Fruit fly (Drosophila melanogaster) whole organism, larva: Measurements from ENCODE around the gene CG43288.

ENCODE experiments used
- noc ChIP-seq: fragments of 200-800 bp; sonication (Bioruptor generic); optimal IDR thresholded peaks from 3 replicates; lab custom pipeline; 2019; ENCODE audit warnings: missing biosample characterization, mild to moderate bottlenecking, missing genetic modification characterization, moderate library complexity

The CG43288 gene

DNA sequence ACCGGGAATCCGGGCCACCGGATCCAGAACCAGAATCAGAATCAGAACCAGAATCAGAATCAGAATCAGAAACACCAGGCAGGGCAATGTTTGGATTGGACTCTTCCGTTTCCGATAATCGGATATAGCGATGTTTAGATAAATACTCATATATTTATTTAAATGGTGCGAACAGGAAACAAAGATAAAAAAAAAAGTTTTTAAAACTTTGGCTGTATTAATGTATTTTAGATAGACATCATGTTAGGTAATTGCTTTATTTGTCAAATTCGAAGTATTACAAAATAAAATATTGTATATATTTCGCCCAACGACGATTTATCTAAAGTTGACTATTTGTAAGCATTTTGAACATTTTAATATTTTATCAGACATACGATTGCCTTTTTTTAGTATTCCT is at the start of gene CG43288:
CG43288 (plus strand) TSS at position 301 of the 400 bp plus-strand sequence.
- no peak for TF ChIP-seq noc

DNA sequence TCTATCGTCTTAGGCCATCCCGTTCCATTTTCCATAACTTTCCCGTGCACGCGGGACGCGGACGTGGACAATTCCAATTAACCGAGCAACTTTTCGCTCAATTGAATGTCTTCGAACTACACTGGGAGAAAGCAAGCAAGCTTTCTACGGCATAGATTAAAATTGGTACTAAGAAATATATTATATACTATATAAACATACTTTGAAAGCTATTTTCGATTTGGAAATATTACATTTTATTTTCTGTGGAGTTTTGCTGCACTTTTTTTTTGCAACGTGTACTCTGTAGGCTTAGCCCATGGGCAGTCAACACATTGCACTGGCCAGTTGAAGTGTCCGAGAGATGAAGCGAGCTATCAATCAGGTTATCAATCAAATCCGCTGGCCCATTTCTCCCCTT is 42.3 kb upstream of the CG43288 start:
- TF ChIP-seq noc, result no peak

DNA sequence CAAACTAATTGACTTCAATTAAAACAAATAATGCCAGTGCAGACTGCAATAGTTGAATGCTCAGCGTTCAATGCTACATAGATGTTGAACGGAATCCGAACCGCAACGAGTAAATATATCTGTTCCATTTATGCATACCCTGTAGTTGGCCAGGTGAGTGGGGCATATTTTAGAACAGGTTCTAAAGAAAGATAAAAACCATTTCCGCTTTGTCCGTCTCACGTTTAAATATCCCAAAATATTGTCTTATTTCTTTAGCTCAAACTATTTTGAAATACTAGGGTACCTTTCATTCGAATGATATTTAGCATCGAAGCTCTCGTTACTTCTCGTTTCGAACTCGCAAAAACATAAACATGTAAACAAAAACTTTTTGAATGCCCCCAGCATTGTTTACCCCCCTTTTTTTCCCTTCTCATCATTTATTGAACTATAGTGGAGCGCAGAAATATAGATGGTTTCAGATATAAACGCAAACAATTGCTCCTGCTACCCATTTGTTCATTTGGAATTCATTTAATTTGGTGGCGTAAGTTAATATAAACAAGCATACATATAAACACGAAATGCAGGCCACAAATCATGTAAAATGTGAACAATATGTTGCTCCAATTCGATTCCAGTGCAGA is 40.6 kb upstream of the CG43288 start:
- no peak for TF ChIP-seq noc

DNA sequence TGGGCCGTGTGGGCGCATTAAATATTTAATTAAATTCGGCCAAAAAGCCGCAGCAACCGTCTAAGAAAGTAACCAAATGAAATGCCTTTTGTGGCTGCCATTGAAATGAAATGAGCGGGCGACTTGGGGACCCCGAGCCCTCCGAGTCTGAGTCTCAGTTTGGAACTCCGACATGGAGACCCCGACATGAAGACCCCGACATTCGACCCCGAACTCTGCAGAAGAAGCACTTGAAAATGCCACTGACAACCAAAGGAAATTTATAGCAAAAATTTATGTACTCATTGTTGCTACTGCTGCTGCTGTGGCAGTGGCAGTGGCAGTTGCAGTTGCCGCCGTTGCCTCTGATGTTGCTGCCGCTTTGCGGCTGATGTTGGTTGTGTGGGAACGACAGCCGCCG is 39.4 kb upstream of the CG43288 start:
- TF ChIP-seq noc, result no peak

DNA sequence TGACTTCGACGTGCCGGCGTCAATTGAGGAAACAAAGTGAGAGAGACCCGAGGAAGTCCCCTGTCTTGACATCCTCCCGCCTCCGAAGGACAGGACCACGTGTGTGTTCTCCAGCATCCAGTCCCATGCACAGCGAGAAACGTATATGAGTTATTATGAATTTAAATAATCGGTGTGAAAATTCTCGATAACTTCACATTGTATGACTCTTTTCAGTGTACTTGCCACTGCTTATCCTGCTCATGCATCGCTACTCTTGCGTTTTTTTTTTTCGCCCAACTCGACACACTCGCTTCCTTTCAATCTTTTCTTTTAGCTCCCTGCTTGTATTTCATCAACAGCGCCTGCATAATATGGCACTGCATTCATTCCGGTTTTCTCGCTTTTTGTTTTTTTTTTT is 37.0 kb upstream of the CG43288 start:
- no peak for TF ChIP-seq noc

DNA sequence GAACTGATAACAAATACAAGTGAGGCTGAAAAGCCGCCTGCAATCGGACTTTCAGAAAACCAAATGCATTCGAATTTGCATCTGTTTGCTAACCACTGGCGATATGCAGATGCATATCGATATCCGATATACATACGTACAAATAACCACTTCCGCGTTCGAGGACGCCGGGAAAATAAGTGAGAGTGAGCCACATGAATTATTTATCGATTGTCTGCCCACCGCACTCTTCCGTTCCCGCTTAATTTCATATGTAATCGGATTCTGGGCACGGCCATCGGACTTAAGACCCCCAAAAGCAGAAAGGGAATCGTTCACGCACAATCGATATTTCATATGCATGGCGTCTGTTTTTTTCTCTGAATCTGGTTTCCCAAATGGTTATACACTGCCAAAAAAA is 35.1 kb upstream of the CG43288 start:
- TF ChIP-seq noc, result no peak

DNA sequence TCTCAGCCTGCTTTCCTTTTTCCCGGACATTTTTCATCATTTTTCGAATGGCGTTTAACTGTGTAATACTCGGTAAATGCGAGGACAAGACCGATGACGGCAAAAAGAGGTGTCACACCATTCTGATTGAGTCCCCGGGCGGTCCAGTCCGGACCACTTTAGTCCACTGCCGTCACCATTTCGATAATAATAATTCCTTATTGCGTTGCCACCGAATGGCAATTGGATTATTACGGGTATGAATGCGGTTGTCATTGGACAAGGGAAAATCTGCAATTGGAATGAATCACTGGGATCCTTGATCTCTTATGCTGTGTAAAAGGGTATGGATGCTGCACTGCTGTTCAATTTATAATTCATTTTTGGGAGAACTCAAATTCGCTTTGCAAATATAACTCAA is 34.0 kb upstream of the CG43288 start:
- TF ChIP-seq noc, result no peak

DNA sequence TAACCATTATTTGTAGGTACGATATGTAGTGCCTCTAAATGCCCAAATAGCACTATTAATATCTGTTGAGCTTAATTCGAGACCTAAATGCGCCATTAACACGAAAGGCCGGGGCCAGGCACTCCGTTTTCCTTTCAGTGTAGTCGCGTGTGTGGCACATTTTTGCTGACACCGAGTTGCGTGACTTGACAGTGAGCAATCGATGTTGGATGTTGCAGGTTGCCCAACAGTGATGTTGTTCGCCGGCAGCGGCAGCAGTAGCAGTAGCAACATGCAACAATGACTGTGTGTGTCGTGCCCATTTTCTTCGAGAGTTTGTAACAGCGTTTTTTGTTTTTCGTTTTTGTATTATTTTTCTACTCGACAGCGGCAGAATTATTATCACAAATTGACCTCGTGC is 27.4 kb upstream of the CG43288 start:
- TF ChIP-seq noc, result no peak

DNA sequence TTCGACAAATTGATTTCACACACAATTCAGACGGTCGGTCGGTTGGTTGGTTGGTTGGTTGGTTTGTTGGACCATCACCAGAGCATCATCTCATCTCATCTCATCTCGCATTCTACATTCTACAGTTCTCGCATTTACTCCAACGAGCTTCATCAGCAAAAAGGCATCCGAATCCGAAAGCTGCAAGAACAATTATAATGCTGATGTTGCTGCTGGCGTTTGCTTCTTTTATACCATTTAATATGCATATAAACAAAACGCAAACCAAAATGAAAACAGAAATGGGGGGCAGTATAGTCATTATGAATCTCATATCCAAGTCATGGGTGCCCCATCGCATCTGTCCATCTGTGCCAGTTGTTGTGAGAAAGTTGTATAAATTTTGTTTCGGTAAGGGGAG is 26.1 kb upstream of the CG43288 start:
- TF ChIP-seq noc, result no peak

DNA sequence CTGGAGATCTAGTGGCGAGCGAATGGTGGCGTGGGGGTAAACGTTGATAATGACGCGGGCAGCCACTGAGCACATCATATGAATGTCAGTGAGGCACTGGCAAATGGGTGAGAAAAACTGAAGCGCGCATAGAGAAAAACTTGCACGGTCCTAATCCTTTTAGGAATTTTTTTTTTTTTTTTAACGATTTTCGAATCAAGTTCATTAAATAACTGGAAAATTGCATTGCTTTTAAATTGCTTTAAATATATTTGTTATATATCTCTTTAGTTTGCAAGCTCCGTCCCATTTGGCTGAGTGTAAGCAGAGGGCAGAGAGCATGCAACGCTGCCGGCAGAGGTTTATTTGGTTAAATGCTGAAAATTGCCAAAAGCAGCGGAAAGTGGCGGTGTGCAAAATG is 15.4 kb upstream of the CG43288 start:
- TF ChIP-seq noc, result no peak

DNA sequence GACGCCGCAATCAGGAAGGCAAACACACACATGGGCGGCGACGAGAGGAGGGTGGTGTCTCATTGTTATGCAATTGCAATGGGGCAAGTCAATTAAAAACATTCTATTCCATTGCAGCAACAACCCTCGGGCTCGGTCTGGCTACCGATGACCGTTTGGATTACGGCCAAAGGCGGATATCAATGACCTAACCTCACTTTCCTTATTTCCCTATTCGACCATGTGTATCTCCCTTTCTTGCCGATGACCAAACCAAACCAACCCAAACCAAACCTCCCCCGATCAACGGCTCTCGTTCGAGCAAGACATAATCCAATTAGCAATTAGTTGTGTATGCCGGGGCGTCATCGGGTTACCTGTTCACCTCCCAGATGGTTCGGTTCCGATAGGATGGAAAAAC is 14.1 kb upstream of the CG43288 start:
- TF ChIP-seq noc, result no peak

DNA sequence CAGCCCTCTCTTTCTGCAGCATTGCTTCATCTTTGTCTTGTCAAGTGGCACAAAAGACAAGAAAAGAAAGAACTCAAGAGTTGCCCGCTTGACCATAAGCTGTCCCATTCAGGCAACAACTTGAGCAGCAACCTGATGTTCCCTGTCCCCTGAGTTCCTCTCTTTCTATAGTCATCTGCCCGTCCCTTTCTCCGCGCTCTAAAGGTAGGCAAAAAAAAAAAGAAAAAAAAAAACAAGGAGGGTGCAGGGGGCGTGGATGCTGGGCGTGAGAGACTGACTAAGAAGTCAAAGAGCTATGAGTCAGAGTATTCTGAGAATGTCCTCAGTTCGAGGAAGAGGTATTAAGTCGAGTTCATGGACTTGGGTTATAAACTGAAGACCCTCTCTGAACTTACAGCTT is 12.2 kb upstream of the CG43288 start:
- TF ChIP-seq noc, result no peak

DNA sequence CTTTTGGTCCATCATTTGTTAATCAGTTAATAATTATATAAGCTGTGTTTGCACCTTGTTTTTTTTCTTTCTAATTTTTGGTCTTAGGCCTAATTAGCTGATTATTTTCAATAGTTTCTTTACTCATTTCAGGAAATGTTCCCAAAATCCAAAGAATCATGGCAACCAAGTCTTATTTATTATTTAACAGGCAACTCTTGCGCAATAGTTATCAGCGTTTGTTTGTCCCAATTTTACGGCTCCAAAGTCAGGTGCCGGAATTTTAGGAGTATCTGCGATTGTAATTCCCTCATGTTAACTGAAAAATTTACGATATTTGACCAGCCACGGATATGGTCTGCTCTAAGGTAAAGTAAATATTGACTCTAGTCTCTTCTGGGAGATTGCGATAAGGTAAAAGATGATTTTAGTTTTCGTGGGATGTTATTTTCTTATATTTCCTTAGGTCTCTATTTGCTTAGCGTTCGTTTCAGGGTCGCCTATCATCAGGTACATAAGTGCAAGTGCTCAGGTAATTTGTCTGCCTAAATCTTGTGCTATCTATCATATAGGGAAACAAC is 10.5 kb upstream of the CG43288 start:
- peak; percentile 68 for TF ChIP-seq noc

DNA sequence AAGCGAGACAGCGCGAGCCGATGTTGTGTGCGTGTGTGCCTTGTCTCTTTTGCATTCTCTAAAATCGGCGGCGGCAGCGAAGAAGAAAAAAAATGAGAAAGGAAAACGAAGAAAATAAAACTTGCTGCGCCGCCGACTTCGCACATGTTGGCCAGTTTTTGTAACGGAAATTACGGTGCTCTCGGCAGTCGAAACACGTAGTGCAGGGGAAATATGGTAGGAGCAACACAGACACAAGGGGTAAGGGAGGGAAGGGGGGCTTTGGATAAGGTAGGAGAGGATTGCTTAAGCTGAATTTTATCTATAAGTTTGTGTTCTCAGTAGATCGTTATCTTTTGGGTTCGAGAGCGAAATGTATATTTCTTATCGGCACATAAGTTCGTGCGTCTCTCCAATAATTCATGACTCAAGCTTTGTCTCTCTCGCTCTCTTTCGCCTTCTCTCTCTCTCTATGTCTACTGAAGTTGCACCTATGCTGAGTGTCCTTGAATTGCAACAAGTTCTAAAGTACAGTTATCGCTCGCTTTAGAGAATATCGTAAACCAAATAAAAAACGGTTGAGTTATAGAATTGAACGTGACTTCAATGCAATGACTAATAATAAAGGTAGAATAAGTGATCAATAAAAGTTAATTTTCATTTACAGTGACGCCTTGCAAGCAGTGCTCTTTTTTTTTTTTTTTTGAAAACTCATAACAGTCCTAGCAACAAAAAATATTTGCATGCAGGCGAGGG is 8.9 kb upstream of the CG43288 start:
- no peak for TF ChIP-seq noc

DNA sequence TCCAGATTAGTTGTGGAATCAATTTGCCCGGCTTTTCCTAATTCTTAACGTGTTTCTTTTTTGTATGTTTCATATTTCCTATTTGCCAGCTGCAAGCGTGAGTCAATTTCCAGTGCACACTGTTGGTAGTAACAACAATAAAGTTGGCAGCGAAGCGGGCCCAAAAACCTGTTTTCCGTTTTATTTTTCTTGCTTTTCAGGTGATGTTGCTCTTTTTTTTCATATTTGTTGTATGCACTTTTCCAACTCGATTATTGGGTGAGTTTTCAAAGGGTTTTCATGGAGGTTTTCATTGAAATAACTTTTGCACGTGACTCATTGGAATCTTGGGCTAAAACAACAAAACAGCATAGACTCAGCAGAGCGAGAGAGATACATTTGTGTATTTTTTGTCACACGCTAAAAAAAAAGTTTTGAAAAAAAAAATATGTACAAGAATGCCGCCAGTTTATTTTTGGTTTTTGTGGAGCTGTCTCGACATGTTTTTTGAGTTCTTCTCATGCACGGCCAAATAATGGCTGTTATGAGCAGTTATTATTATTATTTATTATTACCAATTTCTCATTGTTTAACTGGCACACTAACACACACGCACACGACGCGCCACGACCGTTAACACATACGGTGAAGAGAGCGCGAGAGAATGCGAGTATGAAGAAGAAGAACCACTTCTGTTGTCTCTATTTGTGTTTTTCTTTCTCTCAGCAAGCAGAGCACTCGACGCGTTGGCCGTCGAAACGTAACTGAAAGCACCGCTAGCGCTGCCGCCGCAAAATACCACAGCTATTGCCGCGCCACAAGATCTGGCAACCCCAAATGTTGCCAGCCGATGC is 7.3 kb upstream of the CG43288 start, which contains the start of gene Fas2:
Fas2 (minus strand) TSS at position 748 of the 833 bp plus-strand sequence.
- TF ChIP-seq noc, result peak; percentile 38

DNA sequence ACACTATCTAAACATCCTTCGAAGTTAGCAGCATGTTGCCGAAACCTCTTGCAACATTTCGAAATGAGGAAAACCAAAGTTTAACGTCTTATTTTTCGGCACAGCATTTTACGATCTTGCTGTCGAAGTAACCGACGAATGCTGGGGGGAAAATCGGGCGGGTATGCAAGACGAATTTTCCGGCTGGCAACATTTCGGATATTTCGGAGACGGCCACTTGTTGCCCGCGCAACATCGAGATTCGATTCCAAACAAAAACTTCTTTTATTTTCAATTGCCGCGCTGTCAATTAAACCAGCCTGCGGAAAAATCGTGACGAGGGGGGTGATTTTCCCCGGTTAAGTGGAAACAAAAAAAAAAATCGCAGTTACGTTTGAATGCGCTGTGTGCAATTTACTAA is 6.1 kb upstream of the CG43288 start:
- no peak for TF ChIP-seq noc

DNA sequence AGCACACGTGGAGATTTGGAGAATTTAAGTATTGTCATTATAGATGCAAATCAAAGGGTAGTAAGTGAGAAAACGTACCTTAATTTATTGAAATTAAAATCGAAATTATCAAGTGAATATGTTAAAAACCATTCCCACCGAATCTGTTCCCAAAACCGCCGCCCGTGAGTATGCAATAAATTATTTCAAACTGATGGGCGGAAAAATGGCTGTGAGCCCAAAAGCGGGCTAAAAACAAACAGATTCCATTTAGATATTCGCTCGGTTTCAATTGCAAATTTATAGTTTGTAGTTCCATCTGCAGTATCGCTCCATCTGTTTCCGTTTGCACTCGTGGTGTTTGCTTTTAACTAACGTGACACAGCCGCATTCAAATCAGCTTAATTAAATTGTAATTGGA is 1.5 kb downstream of the CG43288 start:
- no peak for TF ChIP-seq noc
